Worm (Caenorhabditis elegans) whole organism, young adult: ENCODE results near the gene F38A5.2.

ENCODE experiments used
- B0336.3 ChIP-seq: fragments of 200-800 bp; sonication (Bioruptor generic); IDR thresholded peaks from 2 replicates; pipeline ENCODE4 v1.3.6; 2022; ENCODE audit warnings: missing genetic modification characterization, missing compliant biosample characterization
- C06A6.2 ChIP-seq: fragments of 200-800 bp; sonication (Bioruptor generic); conservative IDR thresholded peaks from 2 replicates; pipeline ENCODE4 v1.3.6; 2022; ENCODE audit warnings: missing genetic modification characterization, missing compliant biosample characterization
- C17E4.6 ChIP-seq: fragments of 200-800 bp; sonication (Bioruptor generic); IDR thresholded peaks from 2 replicates; pipeline ENCODE4 v1.3.6; 2022; ENCODE audit warnings: missing genetic modification reagents, missing genetic modification characterization, missing compliant biosample characterization
- F57C9.4 ChIP-seq: sonication (generic microtip); optimal IDR thresholded peaks from 2 replicates; lab custom pipeline; 2017; ENCODE audit warnings: mild to moderate bottlenecking, missing genetic modification characterization, missing compliant biosample characterization
- T07F8.4 ChIP-seq: sonication (generic microtip); optimal IDR thresholded peaks from 2 replicates; lab custom pipeline; 2016; ENCODE audit warnings: mild to moderate bottlenecking, missing genetic modification characterization, moderate library complexity, missing compliant biosample characterization
- Y67H2A.10 ChIP-seq: fragments of 200-800 bp; sonication (Bioruptor generic); conservative IDR thresholded peaks from 2 replicates; pipeline ENCODE4 v1.3.6; 2022; ENCODE audit warnings: missing genetic modification reagents, missing genetic modification characterization, missing compliant biosample characterization
- aptf-2 ChIP-seq: fragments of 200-800 bp; sonication (Bioruptor generic); conservative IDR thresholded peaks from 2 replicates; pipeline ENCODE4 v1.3.6; 2022; ENCODE audit warnings: missing genetic modification reagents, missing genetic modification characterization, missing compliant biosample characterization
- aptf-3 ChIP-seq: fragments of 200-800 bp; sonication (Bioruptor generic); IDR thresholded peaks from 2 replicates; pipeline ENCODE4 v1.3.6; 2022; ENCODE audit warnings: missing genetic modification characterization, missing compliant biosample characterization
- attf-5 ChIP-seq: fragments of 200-800 bp; sonication (Bioruptor generic); optimal IDR thresholded peaks from 2 replicates; lab custom pipeline; 2018; ENCODE audit warnings: mild to moderate bottlenecking, missing genetic modification characterization, missing compliant biosample characterization
- attf-6 ChIP-seq: fragments of 200-800 bp; sonication (Bioruptor generic); IDR thresholded peaks from 2 replicates; pipeline ENCODE4 v1.3.6; 2022; ENCODE audit warnings: missing genetic modification reagents, missing genetic modification characterization, missing compliant biosample characterization
- bed-1 ChIP-seq: fragments of 200-800 bp; sonication (Bioruptor generic); IDR thresholded peaks from 2 replicates; pipeline ENCODE4 v1.3.6; 2022; ENCODE audit warnings: missing genetic modification reagents, missing genetic modification characterization, missing compliant biosample characterization
- bed-2 ChIP-seq: fragments of 200-800 bp; sonication (Bioruptor generic); IDR thresholded peaks from 2 replicates; pipeline ENCODE4 v1.3.6; 2022; ENCODE audit warnings: missing genetic modification reagents, missing genetic modification characterization, missing compliant biosample characterization
- cebp-1 ChIP-seq, 2 experiments: fragments of 200-800 bp in 1 of 2; sonication (Bioruptor generic) in 1 of 2; sonication (generic microtip) in 1 of 2; IDR thresholded peaks in 1 of 2; optimal IDR thresholded peaks in 1 of 2; 2 replicates each; pipeline versions ENCODE4 v1.3.6 to Lab custom; 2017 to 2022; ENCODE audit warnings: missing compliant biosample characterization in 2 of 2, missing genetic modification characterization in 2 of 2, mild to moderate bottlenecking in 1 of 2, missing genetic modification reagents in 1 of 2, moderate library complexity in 1 of 2
- cebp-2 ChIP-seq: fragments of 200-800 bp; sonication (Bioruptor generic); IDR thresholded peaks from 2 replicates; pipeline ENCODE4 v1.3.6; 2022; ENCODE audit warnings: missing genetic modification characterization, missing compliant biosample characterization
- ceh-27 ChIP-seq: fragments of 200-800 bp; sonication (Bioruptor generic); optimal IDR thresholded peaks from 2 replicates; lab custom pipeline; 2018; ENCODE audit warnings: mild to moderate bottlenecking, missing genetic modification characterization, moderate library complexity, missing compliant biosample characterization
- dox-1 ChIP-seq: fragments of 200-800 bp; sonication (Bioruptor generic); IDR thresholded peaks from 2 replicates; pipeline ENCODE4 v1.3.6; 2022; ENCODE audit warnings: missing genetic modification reagents, missing genetic modification characterization, missing compliant biosample characterization
- dpff-1 ChIP-seq: sonication (generic microtip); optimal IDR thresholded peaks from 2 replicates; lab custom pipeline; 2017; ENCODE audit warnings: mild to moderate bottlenecking, missing genetic modification characterization, missing compliant biosample characterization
- hmg-20 ChIP-seq: fragments of 200-800 bp; sonication (Bioruptor generic); IDR thresholded peaks from 2 replicates; pipeline ENCODE4 v1.3.6; 2022; ENCODE audit warnings: missing genetic modification reagents, missing genetic modification characterization, missing compliant biosample characterization
- lin-26 ChIP-seq: fragments of 200-800 bp; sonication (Bioruptor generic); IDR thresholded peaks from 2 replicates; pipeline ENCODE4 v1.3.6; 2022; ENCODE audit warnings: missing genetic modification reagents, missing genetic modification characterization, missing compliant biosample characterization
- lir-1 ChIP-seq: fragments of 200-800 bp; sonication (Bioruptor generic); conservative IDR thresholded peaks from 2 replicates; pipeline ENCODE4 v1.3.6; 2022; ENCODE audit warnings: missing genetic modification reagents, missing genetic modification characterization, missing compliant biosample characterization
- madf-8 ChIP-seq: fragments of 200-800 bp; sonication (Bioruptor generic); conservative IDR thresholded peaks from 2 replicates; pipeline ENCODE4 v1.3.6; 2022; ENCODE audit warnings: missing genetic modification reagents, missing genetic modification characterization, missing compliant biosample characterization
- mel-28 ChIP-seq: sonication (generic microtip); optimal IDR thresholded peaks from 2 replicates; lab custom pipeline; 2016; ENCODE audit warnings: borderline replicate concordance, mild to moderate bottlenecking, missing genetic modification characterization, missing compliant biosample characterization
- nfyb-1 ChIP-seq: fragments of 200-800 bp; sonication (Bioruptor generic); IDR thresholded peaks from 2 replicates; pipeline ENCODE4 v1.3.6; 2022; ENCODE audit warnings: missing genetic modification reagents, missing genetic modification characterization, missing compliant biosample characterization
- nhr-120 ChIP-seq: fragments of 200-800 bp; sonication (Bioruptor generic); IDR thresholded peaks from 2 replicates; pipeline ENCODE4 v1.3.6; 2022; ENCODE audit warnings: missing genetic modification characterization, missing compliant biosample characterization
- repo-1 ChIP-seq: sonication (generic microtip); optimal IDR thresholded peaks from 2 replicates; lab custom pipeline; 2017; ENCODE audit warnings: mild to moderate bottlenecking, missing genetic modification characterization, missing compliant biosample characterization
- snpc-1.3 ChIP-seq: sonication (generic microtip); optimal IDR thresholded peaks from 2 replicates; lab custom pipeline; 2017; ENCODE audit warnings: missing genetic modification characterization, mild to moderate bottlenecking, missing compliant biosample characterization, antibody characterized with exemption, moderate library complexity, missing genotype, missing genetic modification reagents; ENCODE audit not compliant: insufficient read depth
- tlf-1 ChIP-seq: fragments of 200-800 bp; sonication (Bioruptor generic); optimal IDR thresholded peaks from 2 replicates; lab custom pipeline; 2018; ENCODE audit warnings: mild to moderate bottlenecking, missing genetic modification characterization, missing compliant biosample characterization
- zim-3 ChIP-seq: sonication (generic microtip); optimal IDR thresholded peaks from 2 replicates; lab custom pipeline; 2017; ENCODE audit warnings: mild to moderate bottlenecking, missing genetic modification characterization, moderate library complexity, missing compliant biosample characterization

F38A5.2 gene

DNA sequence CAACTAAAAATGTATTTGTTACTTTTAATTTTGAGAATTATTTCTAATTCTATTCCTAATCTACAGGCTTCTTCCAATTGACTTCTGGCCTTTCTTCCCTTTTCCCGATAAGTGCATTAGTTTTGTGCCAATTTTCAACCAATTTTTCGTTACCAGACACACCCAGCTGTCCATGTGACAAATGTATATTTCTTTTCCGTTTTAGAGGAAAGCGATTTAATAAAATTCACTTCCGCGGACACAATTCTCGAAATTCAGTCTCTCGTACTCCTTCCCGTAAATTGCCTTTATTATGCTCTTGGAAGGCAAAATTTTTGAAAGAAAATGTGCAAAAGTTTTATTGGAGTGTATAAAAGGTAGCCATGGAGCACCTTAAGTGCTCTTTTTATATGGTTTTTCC, 42.2 kb downstream of the F38A5.2 start:
- TF ChIP-seq attf-6 (GFP tag; lab: Robert Waterston, UW) (no peak), Y67H2A.10 (GFP tag; lab: Robert Waterston, UW) (no peak), cebp-1 (GFP tag; IDR thresholded peaks at IDR 0.05; lab: Robert Waterston, UW) (no peak), cebp-1 (tag; optimal IDR thresholded peaks at IDR 0.05; lab: Kevin White, UChicago) (no peak), bed-1 (GFP tag; lab: Robert Waterston, UW) (no peak), C06A6.2 (GFP tag; lab: Robert Waterston, UW) (no peak), mel-28 (tag; lab: Kevin White, UChicago) (no peak), nfyb-1 (GFP tag; lab: Robert Waterston, UW) (no peak), nhr-120 (GFP tag; lab: Robert Waterston, UW) (no peak), zim-3 (tag; lab: Kevin White, UChicago) (no peak), aptf-2 (GFP tag; lab: Robert Waterston, UW) (no peak), snpc-1.3 (tag; lab: Kevin White, UChicago) (no peak), lir-1 (GFP tag; lab: Robert Waterston, UW) (no peak), C17E4.6 (GFP tag; lab: Robert Waterston, UW) (no peak)
- TF ChIP-seq, all 124 proteins: peak for 0

DNA sequence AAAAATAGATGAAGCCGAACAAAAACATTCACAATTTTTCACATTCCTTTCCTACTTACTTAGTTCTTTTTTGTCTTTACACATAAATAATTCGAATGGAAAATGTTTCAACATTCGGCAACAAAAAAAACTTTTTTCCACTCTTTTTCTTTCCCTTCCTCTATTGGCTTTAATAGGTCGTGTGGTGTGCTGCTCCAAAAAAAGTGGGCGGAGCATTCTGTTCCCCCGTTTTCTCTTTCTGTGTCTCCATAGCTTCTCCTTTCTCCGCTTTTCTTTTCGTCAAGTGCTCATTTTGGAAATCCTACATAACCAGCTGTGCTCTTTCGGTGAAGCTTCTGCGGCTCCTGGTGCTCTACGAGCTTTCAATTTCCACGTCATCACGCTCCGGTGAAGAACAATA, 43.8 kb downstream of the F38A5.2 start, which contains the start of gene C01G5.25:
Gene C01G5.25, plus strand, starts transcription at position 250 of the 400 bp plus-strand sequence.
- TF ChIP-seq dpff-1 (tag; lab: Kevin White, UChicago) (no peak), attf-6 (GFP tag; lab: Robert Waterston, UW) (no peak), F57C9.4 (no peak), tlf-1 (GFP tag; lab: Kevin White, UChicago) (no peak)

DNA sequence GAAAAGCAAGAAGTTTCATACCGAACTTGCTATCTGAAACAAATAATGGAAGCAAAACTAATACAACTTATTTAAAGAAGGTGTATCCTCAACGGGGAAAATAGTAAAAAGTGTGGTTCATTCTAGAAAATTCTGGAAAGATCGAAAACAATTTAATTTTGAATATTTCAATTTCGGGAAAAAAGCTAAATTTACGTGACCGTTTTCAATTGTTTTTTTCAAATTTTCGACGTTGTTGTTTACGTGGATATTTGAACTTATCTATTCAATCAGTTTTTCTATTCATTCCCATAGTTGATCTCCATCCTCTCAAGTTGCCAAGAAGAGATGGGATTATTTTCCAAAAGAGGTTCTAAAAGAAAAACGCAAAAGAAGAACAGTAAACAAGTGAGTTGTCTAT, 49.3 kb downstream of the F38A5.2 start, which contains the start of gene C01G5.3:
Gene C01G5.3, plus strand, starts transcription at position 301 of the 400 bp plus-strand sequence.
- no peak for TF ChIP-seq attf-5
- TF ChIP-seq lir-1 (GFP tag; lab: Robert Waterston, UW): no peak
- TF ChIP-seq lin-26 (GFP tag; lab: Robert Waterston, UW): no peak
- TF ChIP-seq repo-1 (tag; lab: Kevin White, UChicago): no peak
- TF ChIP-seq madf-8 (GFP tag; lab: Robert Waterston, UW): no peak
- TF ChIP-seq B0336.3: no peak
- no peak for TF ChIP-seq C06A6.2 (GFP tag; lab: Robert Waterston, UW)
- no peak for TF ChIP-seq bed-2
- TF ChIP-seq T07F8.4 (tag; lab: Kevin White, UChicago): no peak
- TF ChIP-seq aptf-3: no peak
- no peak for TF ChIP-seq dpff-1 (tag; lab: Kevin White, UChicago)
- TF ChIP-seq cebp-2: no peak
- no peak for TF ChIP-seq ceh-27 (GFP tag; lab: Kevin White, UChicago)
- no peak for TF ChIP-seq dox-1 (GFP tag; lab: Robert Waterston, UW)
- no peak for TF ChIP-seq hmg-20
